Worm (Caenorhabditis elegans) whole organism, mixed stage, embryonic: Measurements from ENCODE around the gene F10E9.4.
A peak's percentile ranks its signal among the peaks of the same experiment; 100 is the strongest.

Experiments
- cnd-1 ChIP-seq: fragments of 200-800 bp; sonication (Bioruptor generic); optimal IDR thresholded peaks from 2 replicates; lab custom pipeline; 2018; ENCODE audit warnings: mild to moderate bottlenecking, missing genetic modification characterization, missing compliant biosample characterization
- lsy-2 ChIP-seq: fragments of 150-350 bp; optimal IDR thresholded peaks from 2 replicates; lab custom pipeline; 2014; ENCODE audit warnings: missing biosample characterization, missing genetic modification characterization
- unc-62 ChIP-seq: fragments of 150-350 bp; optimal IDR thresholded peaks from 2 replicates; lab custom pipeline; 2014; ENCODE audit warnings: missing biosample characterization, missing genetic modification reagents, missing genetic modification characterization

ce11 chrIII:8319100-8319499 lies 10.8 kb downstream of the F10E9.4 start, which contains the start of gene F10E9.11:
- TF ChIP-seq unc-62 (GFP tag; lab: Kevin White, UChicago) (no peak), lsy-2 (tag; lab: Kevin White, UChicago) (peak; percentile 79), cnd-1 (tag; lab: Kevin White, UChicago) (no peak)
